Worm (Caenorhabditis elegans) whole organism, late embryonic: ENCODE data around the gene C09G12.17.

Experiments
- elt-2 ChIP-seq: sonication (generic microtip); optimal IDR thresholded peaks from 2 replicates; lab custom pipeline; 2016; ENCODE audit warnings: missing genetic modification reagents, missing genetic modification characterization, missing compliant biosample characterization
- tbx-2 ChIP-seq: sonication (generic microtip); optimal IDR thresholded peaks from 2 replicates; lab custom pipeline; 2016; ENCODE audit warnings: missing genetic modification characterization, missing compliant biosample characterization

DNA sequence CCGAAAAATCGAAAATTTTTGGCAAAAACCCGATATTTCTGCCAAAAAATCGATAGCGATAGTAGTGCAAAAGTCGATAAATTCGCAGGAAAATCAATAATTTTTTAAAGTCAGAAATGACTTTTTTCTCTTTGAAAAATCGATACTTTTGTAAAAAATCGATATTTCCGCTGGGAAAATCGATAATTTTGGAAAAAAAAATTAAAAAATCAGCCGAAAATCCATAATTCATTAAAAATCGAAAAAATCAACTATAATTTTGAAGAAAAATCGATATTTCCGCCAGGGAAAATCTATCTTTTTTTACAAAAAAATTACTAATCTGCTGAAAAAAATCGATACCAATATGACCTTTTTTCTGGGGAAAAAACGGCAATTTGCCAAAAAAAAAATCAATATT is 35.3 kb upstream of the C09G12.17 start:
- TF ChIP-seq tbx-2 (tag; lab: Kevin White, UChicago) (no peak), elt-2 (tag; lab: Kevin White, UChicago) (no peak)
